Worm (Caenorhabditis elegans) whole organism, L3 larva: Measurements from ENCODE around the gene Y73B6BL.289.

Experiments
- ZK546.5 ChIP-seq: sonication (generic microtip); optimal IDR thresholded peaks from 2 replicates; lab custom pipeline; 2017; ENCODE audit warnings: missing biosample characterization, missing genetic modification characterization
- aly-2 ChIP-seq: fragments of 150-350 bp; optimal IDR thresholded peaks from 2 replicates; lab custom pipeline; 2014; ENCODE audit warnings: missing biosample characterization, missing genetic modification characterization
- ama-1 ChIP-seq: fragments of 150-350 bp; optimal IDR thresholded peaks from 2 replicates; lab custom pipeline; 2018
- lin-39 ChIP-seq: fragments of 150-350 bp; optimal IDR thresholded peaks from 2 replicates; lab custom pipeline; 2018; ENCODE audit warnings: missing biosample characterization, missing genetic modification reagents, missing genetic modification characterization
- nhr-12 ChIP-seq: fragments of 150-350 bp; optimal IDR thresholded peaks from 2 replicates; lab custom pipeline; 2014; ENCODE audit warnings: missing biosample characterization, missing genetic modification characterization
- nhr-25 ChIP-seq: sonication (generic microtip); optimal IDR thresholded peaks from 2 replicates; lab custom pipeline; 2017; ENCODE audit warnings: missing biosample characterization, missing genetic modification characterization
- nhr-76 ChIP-seq: fragments of 150-350 bp; sonication (generic microtip); optimal IDR thresholded peaks from 5 replicates; lab custom pipeline; 2014; ENCODE audit warnings: missing biosample characterization, missing genetic modification characterization
- pha-4 ChIP-seq: fragments of 150-350 bp; optimal IDR thresholded peaks from 2 replicates; lab custom pipeline; 2014; ENCODE audit warnings: missing biosample characterization, missing genetic modification reagents, missing genetic modification characterization
- pqm-1 ChIP-seq: fragments of 150-350 bp; optimal IDR thresholded peaks from 2 replicates; lab custom pipeline; 2017; ENCODE audit warnings: missing biosample characterization, missing genetic modification characterization, inconsistent platforms
- sea-2 ChIP-seq: fragments of 150-350 bp; sonication (generic microtip); optimal IDR thresholded peaks from 4 replicates; lab custom pipeline; 2014; ENCODE audit warnings: missing biosample characterization, missing genetic modification reagents, missing genetic modification characterization
- snpc-4 ChIP-seq: fragments of 150-350 bp; optimal IDR thresholded peaks from 2 replicates; lab custom pipeline; 2014; ENCODE audit warnings: missing biosample characterization, missing genetic modification characterization
- ztf-11 ChIP-seq: fragments of 150-350 bp; optimal IDR thresholded peaks from 2 replicates; lab custom pipeline; 2014; ENCODE audit warnings: missing biosample characterization, missing genetic modification characterization

DNA sequence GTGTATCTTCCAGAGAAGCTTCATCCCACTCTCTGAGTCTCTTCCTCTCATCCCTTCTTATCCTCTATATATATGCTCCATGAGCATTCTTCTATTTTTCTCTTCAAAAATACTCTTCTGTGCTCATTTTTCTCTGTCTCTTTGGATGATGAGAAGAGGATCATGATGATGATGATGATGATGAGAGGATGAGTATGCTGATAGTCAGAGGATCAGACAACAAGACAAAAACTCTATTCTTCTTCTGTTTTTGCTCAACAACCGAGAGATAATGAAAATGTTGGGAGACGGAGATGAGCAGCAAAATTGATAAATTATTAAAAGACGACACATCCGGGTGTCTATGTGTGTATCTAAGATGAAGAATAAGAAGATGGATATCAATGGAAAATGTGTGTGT, 46.0 kb downstream of the Y73B6BL.289 start:
- TF ChIP-seq pha-4 (tag; lab: Kevin White, UChicago) (no peak), snpc-4 (tag; lab: Kevin White, UChicago) (no peak), aly-2 (tag; lab: Kevin White, UChicago) (no peak), ZK546.5 (no peak), ztf-11 (tag; lab: Kevin White, UChicago) (no peak), sea-2 (GFP tag; lab: Kevin White, UChicago) (no peak), nhr-12 (tag; lab: Kevin White, UChicago) (no peak), lin-39 (tag; lab: Kevin White, UChicago) (no peak), nhr-76 (no peak), nhr-25 (tag; lab: Kevin White, UChicago) (no peak), ama-1 (lab: Kevin White, UChicago) (no peak), pqm-1 (tag; lab: Kevin White, UChicago) (no peak)
